Fruit fly (Drosophila melanogaster) whole organism, prepupa: ENCODE results near the gene CG5160.

ENCODE experiments used
- Blimp-1 ChIP-seq: fragments of 200-800 bp; sonication (Bioruptor generic); optimal IDR thresholded peaks from 3 replicates; lab custom pipeline; 2017; ENCODE audit warnings: missing biosample characterization, missing genetic modification characterization, mild to moderate bottlenecking, moderate library complexity, missing genetic modification reagents
- CG10631 ChIP-seq: fragments of 200-800 bp; sonication (Bioruptor generic); optimal IDR thresholded peaks from 2 replicates; lab custom pipeline; 2016; ENCODE audit warnings: missing biosample characterization, missing genetic modification characterization
- CG10669 ChIP-seq: fragments of 200-800 bp; sonication (Bioruptor generic); optimal IDR thresholded peaks from 3 replicates; lab custom pipeline; 2018; ENCODE audit warnings: missing biosample characterization, mild to moderate bottlenecking, missing genetic modification characterization, moderate library complexity
- CG11762 ChIP-seq: fragments of 200-800 bp; sonication (Bioruptor generic); optimal IDR thresholded peaks from 3 replicates; lab custom pipeline; 2016; ENCODE audit warnings: missing biosample characterization, missing genetic modification characterization; ENCODE audit not compliant: insufficient read depth
- CG11902 ChIP-seq: fragments of 200-800 bp; sonication (Bioruptor generic); optimal IDR thresholded peaks from 3 replicates; lab custom pipeline; 2016; ENCODE audit warnings: missing biosample characterization, missing genetic modification characterization
- CG1621 ChIP-seq: fragments of 200-800 bp; sonication (Bioruptor generic); optimal IDR thresholded peaks from 3 replicates; lab custom pipeline; 2018; ENCODE audit warnings: missing biosample characterization, mild to moderate bottlenecking, missing genetic modification characterization
- CG16779 ChIP-seq: fragments of 200-800 bp; sonication (Bioruptor generic); optimal IDR thresholded peaks from 3 replicates; lab custom pipeline; 2017; ENCODE audit warnings: missing biosample characterization, mild to moderate bottlenecking, missing genetic modification characterization
- CG32006 ChIP-seq: fragments of 200-800 bp; sonication (Bioruptor generic); optimal IDR thresholded peaks from 3 replicates; lab custom pipeline; 2017; ENCODE audit warnings: missing biosample characterization, mild to moderate bottlenecking, missing genetic modification characterization
- CG3919 ChIP-seq: fragments of 200-800 bp; sonication (Bioruptor generic); optimal IDR thresholded peaks from 3 replicates; lab custom pipeline; 2016; ENCODE audit warnings: missing biosample characterization, missing genetic modification characterization
- CG4318 ChIP-seq: fragments of 200-800 bp; sonication (Bioruptor generic); optimal IDR thresholded peaks from 3 replicates; lab custom pipeline; 2017; ENCODE audit warnings: missing biosample characterization, mild to moderate bottlenecking, missing genetic modification characterization
- CG6163 ChIP-seq: fragments of 200-800 bp; sonication (Bioruptor generic); IDR thresholded peaks from 3 replicates; pipeline ENCODE4 v1.3.6; 2022; ENCODE audit warnings: missing biosample characterization, missing genetic modification characterization
- CG6276 ChIP-seq: fragments of 200-800 bp; sonication (Bioruptor generic); optimal IDR thresholded peaks from 2 replicates; lab custom pipeline; 2017; ENCODE audit warnings: missing biosample characterization, mild to moderate bottlenecking, missing genetic modification characterization
- CG6792 ChIP-seq: fragments of 200-800 bp; sonication (Bioruptor generic); optimal IDR thresholded peaks from 3 replicates; lab custom pipeline; 2016; ENCODE audit warnings: missing biosample characterization, missing genetic modification characterization
- CG6808 ChIP-seq: fragments of 200-800 bp; sonication (Bioruptor generic); optimal IDR thresholded peaks from 3 replicates; lab custom pipeline; 2017; ENCODE audit warnings: missing biosample characterization, missing genetic modification characterization, mild to moderate bottlenecking, moderate library complexity, missing genetic modification reagents
- CG6854 ChIP-seq: fragments of 200-800 bp; sonication (Bioruptor generic); optimal IDR thresholded peaks from 2 replicates; lab custom pipeline; 2017; ENCODE audit warnings: missing biosample characterization, mild to moderate bottlenecking, missing genetic modification characterization
- CG7368 ChIP-seq: fragments of 200-800 bp; sonication (Bioruptor generic); optimal IDR thresholded peaks from 3 replicates; lab custom pipeline; 2016; ENCODE audit warnings: missing biosample characterization, missing genetic modification characterization
- CG8119 ChIP-seq: fragments of 200-800 bp; sonication (Bioruptor generic); IDR thresholded peaks from 3 replicates; pipeline ENCODE4 v1.3.6; 2022; ENCODE audit warnings: missing biosample characterization, missing genetic modification characterization
- CG8319 ChIP-seq: fragments of 200-800 bp; sonication (Bioruptor generic); optimal IDR thresholded peaks from 3 replicates; lab custom pipeline; 2016; ENCODE audit warnings: missing biosample characterization, missing genetic modification characterization
- CG8632 ChIP-seq: fragments of 200-800 bp; sonication (Bioruptor generic); optimal IDR thresholded peaks from 3 replicates; lab custom pipeline; 2016; ENCODE audit warnings: missing biosample characterization, missing genetic modification characterization
- Eip75B ChIP-seq: fragments of 200-800 bp; sonication (Bioruptor generic); optimal IDR thresholded peaks from 3 replicates; lab custom pipeline; 2016; ENCODE audit warnings: missing biosample characterization, missing genetic modification characterization
- Eip78C ChIP-seq: fragments of 200-800 bp; sonication (Bioruptor generic); peaks from one replicate; lab custom pipeline; 2016; ENCODE audit warnings: missing biosample characterization, missing genetic modification characterization
- Eip93F ChIP-seq: fragments of 200-800 bp; sonication (Bioruptor generic); optimal IDR thresholded peaks from 2 replicates; lab custom pipeline; 2016; ENCODE audit warnings: missing biosample characterization, mild to moderate bottlenecking, missing genetic modification characterization
- Ets21C ChIP-seq: fragments of 200-800 bp; sonication (Bioruptor generic); optimal IDR thresholded peaks from 3 replicates; lab custom pipeline; 2016; ENCODE audit warnings: missing biosample characterization, missing genetic modification characterization
- Ets96B ChIP-seq: fragments of 200-800 bp; optimal IDR thresholded peaks from 2 replicates; lab custom pipeline; 2019; ENCODE audit warnings: missing biosample characterization, mild to moderate bottlenecking, missing genetic modification characterization, moderate library complexity
- Gug ChIP-seq: fragments of 200-800 bp; sonication (Bioruptor generic); IDR thresholded peaks from 2 replicates; pipeline ENCODE4 v1.3.6; 2022; ENCODE audit warnings: missing biosample characterization, missing genetic modification characterization
- Hr38 ChIP-seq: sonication (Bioruptor generic); optimal IDR thresholded peaks from 2 replicates; lab custom pipeline; 2016; ENCODE audit warnings: missing biosample characterization, missing genetic modification characterization
- Hr39 ChIP-seq: fragments of 200-800 bp; sonication (Bioruptor generic); optimal IDR thresholded peaks from 2 replicates; lab custom pipeline; 2016; ENCODE audit warnings: missing biosample characterization, missing genetic modification characterization
- Hr4 ChIP-seq: fragments of 200-800 bp; sonication (Bioruptor generic); optimal IDR thresholded peaks from 3 replicates; lab custom pipeline; 2016; ENCODE audit warnings: missing biosample characterization, missing genetic modification characterization
- Lpt ChIP-seq: fragments of 200-800 bp; sonication (Bioruptor generic); optimal IDR thresholded peaks from 3 replicates; lab custom pipeline; 2016; ENCODE audit warnings: missing biosample characterization, missing genetic modification characterization
- Met ChIP-seq: fragments of 200-800 bp; sonication (Bioruptor generic); optimal IDR thresholded peaks from 3 replicates; lab custom pipeline; 2016; ENCODE audit warnings: missing biosample characterization, missing genetic modification characterization
- OdsH ChIP-seq: fragments of 200-800 bp; sonication (Bioruptor generic); optimal IDR thresholded peaks from 3 replicates; lab custom pipeline; 2016; ENCODE audit warnings: missing biosample characterization, missing genetic modification characterization
- Smox ChIP-seq: fragments of 200-800 bp; sonication (Bioruptor generic); optimal IDR thresholded peaks from 3 replicates; lab custom pipeline; 2016; ENCODE audit warnings: missing biosample characterization, missing genetic modification characterization
- Sox102F ChIP-seq: fragments of 200-800 bp; sonication (Bioruptor generic); optimal IDR thresholded peaks from 2 replicates; lab custom pipeline; 2016; ENCODE audit warnings: missing biosample characterization, mild to moderate bottlenecking, missing genetic modification characterization
- Sox15 ChIP-seq: fragments of 200-800 bp; sonication (Bioruptor generic); optimal IDR thresholded peaks from 3 replicates; lab custom pipeline; 2016; ENCODE audit warnings: missing biosample characterization, missing genetic modification characterization
- achi ChIP-seq: fragments of 200-800 bp; sonication (Bioruptor generic); optimal IDR thresholded peaks from 3 replicates; lab custom pipeline; 2016; ENCODE audit warnings: missing biosample characterization, missing genetic modification characterization
- acj6 ChIP-seq: fragments of 200-800 bp; sonication (Bioruptor generic); optimal IDR thresholded peaks from 3 replicates; lab custom pipeline; 2016; ENCODE audit warnings: missing biosample characterization, missing genetic modification characterization
- cyc ChIP-seq: fragments of 200-800 bp; sonication (Bioruptor generic); optimal IDR thresholded peaks from 3 replicates; lab custom pipeline; 2016; ENCODE audit warnings: missing biosample characterization, missing genetic modification characterization
- dac ChIP-seq: fragments of 200-800 bp; sonication (Bioruptor generic); optimal IDR thresholded peaks from 2 replicates; lab custom pipeline; 2017; ENCODE audit warnings: missing biosample characterization, mild to moderate bottlenecking, missing genetic modification characterization
- eg ChIP-seq: fragments of 200-800 bp; sonication (Bioruptor generic); IDR thresholded peaks from 3 replicates; pipeline ENCODE4 v1.3.6; 2022; ENCODE audit warnings: missing biosample characterization, missing genetic modification characterization
- esn ChIP-seq: fragments of 200-800 bp; sonication (Bioruptor generic); optimal IDR thresholded peaks from 2 replicates; lab custom pipeline; 2016; ENCODE audit warnings: missing biosample characterization, mild to moderate bottlenecking, missing genetic modification characterization, moderate library complexity
- fd59A ChIP-seq: fragments of 200-800 bp; sonication (Bioruptor generic); optimal IDR thresholded peaks from 2 replicates; lab custom pipeline; 2017; ENCODE audit warnings: missing biosample characterization, mild to moderate bottlenecking, missing genetic modification characterization, missing genetic modification reagents
- fd85E ChIP-seq: fragments of 200-800 bp; sonication (Bioruptor generic); optimal IDR thresholded peaks from 3 replicates; lab custom pipeline; 2016; ENCODE audit warnings: missing biosample characterization, missing genetic modification characterization
- fkh ChIP-seq: fragments of 200-800 bp; sonication (Bioruptor generic); optimal IDR thresholded peaks from 3 replicates; lab custom pipeline; 2017; ENCODE audit warnings: missing biosample characterization, mild to moderate bottlenecking, missing genetic modification characterization, moderate library complexity
- net ChIP-seq: fragments of 200-800 bp; sonication (Bioruptor generic); optimal IDR thresholded peaks from 3 replicates; lab custom pipeline; 2016; ENCODE audit warnings: missing biosample characterization, missing genetic modification characterization
- pdm3 ChIP-seq: fragments of 200-800 bp; sonication (Bioruptor generic); optimal IDR thresholded peaks from 3 replicates; lab custom pipeline; 2016; ENCODE audit warnings: missing biosample characterization, missing genetic modification characterization
- salr ChIP-seq, 2 experiments: fragments of 200-800 bp; sonication (Bioruptor generic); optimal IDR thresholded peaks; 3 replicates each; lab custom pipeline; 2016 to 2018; ENCODE audit warnings: missing biosample characterization in 2 of 2, missing genetic modification characterization in 2 of 2, mild to moderate bottlenecking in 1 of 2
- spab ChIP-seq: fragments of 200-800 bp; sonication (Bioruptor generic); optimal IDR thresholded peaks from 2 replicates; lab custom pipeline; 2017; ENCODE audit warnings: missing biosample characterization, mild to moderate bottlenecking, missing genetic modification characterization, missing genetic modification reagents
- svp ChIP-seq: fragments of 200-800 bp; sonication (Bioruptor generic); peaks from one replicate; lab custom pipeline; 2016; ENCODE audit warnings: missing biosample characterization, missing genetic modification characterization
- topi ChIP-seq: fragments of 200-800 bp; sonication (Bioruptor generic); optimal IDR thresholded peaks from 3 replicates; lab custom pipeline; 2016; ENCODE audit warnings: missing biosample characterization, missing genetic modification characterization

The CG5160 gene

DNA sequence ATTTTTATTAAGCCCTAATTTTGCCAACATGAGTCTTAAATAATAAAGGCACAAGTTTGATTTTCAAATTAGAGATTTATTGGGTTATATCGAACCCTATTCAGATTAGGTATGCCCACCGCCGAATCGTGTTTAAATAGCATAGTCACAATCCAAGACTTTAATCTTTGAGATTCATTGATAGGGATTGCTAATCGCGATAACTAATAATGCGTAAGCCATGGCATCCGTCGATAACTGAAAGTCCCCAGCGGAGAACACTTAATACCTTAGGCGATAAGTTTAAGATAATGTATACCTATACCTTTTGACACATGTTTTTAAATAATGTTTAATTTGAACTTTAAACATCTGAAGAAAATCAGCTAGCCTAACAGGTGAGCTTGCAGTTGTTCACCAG lies 36.9 kb upstream of the CG5160 start:
- no peak for TF ChIP-seq CG8319 (GFP tag; lab: Kevin White, UChicago)
- no peak for TF ChIP-seq esn (GFP tag; lab: Kevin White, UChicago)
- no peak for TF ChIP-seq CG6163 (GFP tag; lab: Robert Waterston, UW)

DNA sequence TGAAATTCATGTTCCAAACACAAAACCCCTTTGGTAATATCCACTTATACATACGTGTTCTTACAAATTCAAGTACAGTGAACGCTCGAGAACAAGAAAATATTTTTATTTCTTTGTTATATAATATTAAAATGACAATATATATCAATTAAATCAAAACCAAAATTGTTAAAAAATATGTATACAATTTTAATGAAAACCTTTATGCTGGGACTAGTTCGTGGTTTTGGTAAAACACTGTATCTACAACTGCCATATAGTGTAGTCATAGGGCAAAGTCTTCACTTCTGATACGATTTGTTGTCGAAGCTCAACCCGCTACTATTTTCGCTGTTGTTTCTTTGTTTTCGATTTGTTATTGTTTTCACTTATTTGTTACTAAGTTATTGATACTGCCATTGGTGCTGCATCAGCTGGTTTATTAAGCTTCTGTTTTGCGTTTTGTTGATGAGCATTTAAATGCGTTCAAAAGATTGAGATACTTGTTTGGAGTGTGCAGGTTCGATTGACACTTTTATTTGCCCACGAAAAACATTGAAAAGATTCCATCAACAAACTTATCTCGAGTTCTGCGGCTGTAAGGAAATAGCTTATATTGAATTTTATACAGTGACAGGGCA lies 36.3 kb upstream of the CG5160 start:
- no peak for TF ChIP-seq dac (GFP tag; lab: Kevin White, UChicago)
- TF ChIP-seq spab (GFP tag; lab: Kevin White, UChicago), result peak; percentile 5
- no peak for TF ChIP-seq CG8319 (GFP tag; lab: Kevin White, UChicago)
- TF ChIP-seq CG1621 (tag; lab: Kevin White, UChicago), result no peak
- TF ChIP-seq Ets96B (tag; lab: Kevin White, UChicago), result peak; percentile 35
- TF ChIP-seq CG4318, result no peak
- TF ChIP-seq CG32006 (GFP tag; lab: Kevin White, UChicago), result peak; percentile 23
- TF ChIP-seq esn (GFP tag; lab: Kevin White, UChicago), result peak; percentile 57
- TF ChIP-seq CG16779 (tag; lab: Kevin White, UChicago), result peak; percentile 54
- TF ChIP-seq Hr38 (GFP tag; lab: Kevin White, UChicago), result no peak
- TF ChIP-seq cyc (GFP tag; lab: Kevin White, UChicago), result peak; percentile 20
- TF ChIP-seq topi (GFP tag; lab: Kevin White, UChicago), result peak; percentile 18
- no peak for TF ChIP-seq acj6 (GFP tag; lab: Kevin White, UChicago)
- peak; percentile 21 for TF ChIP-seq CG10631 (GFP tag; lab: Kevin White, UChicago)
- no peak for TF ChIP-seq Eip75B
- TF ChIP-seq Hr39 (GFP tag; lab: Kevin White, UChicago), result no peak
- TF ChIP-seq eg (GFP tag; lab: Robert Waterston, UW), result peak; percentile 60; the same call in 2 of the 3 replicates
- TF ChIP-seq Eip93F (GFP tag; lab: Kevin White, UChicago), result no peak
- TF ChIP-seq Met (GFP tag; lab: Kevin White, UChicago), result peak; percentile 30
- no peak for TF ChIP-seq Lpt
- TF ChIP-seq CG6276 (GFP tag; lab: Kevin White, UChicago), result peak; percentile 58
- TF ChIP-seq CG11902 (GFP tag; lab: Kevin White, UChicago), result no peak
- TF ChIP-seq Sox102F (GFP tag; lab: Kevin White, UChicago), result peak; percentile 23
- TF ChIP-seq CG6792, result peak; percentile 36
- peak; percentile 11 for TF ChIP-seq CG10669 (GFP tag; lab: Kevin White, UChicago)
- peak; percentile 6 for TF ChIP-seq CG7368 (GFP tag; lab: Kevin White, UChicago)
- no peak for TF ChIP-seq Smox
- no peak for TF ChIP-seq fd85E (GFP tag; lab: Kevin White, UChicago)
- TF ChIP-seq Gug (GFP tag; lab: Robert Waterston, UW), result peak; percentile 24; the same call in 1 of the 2 replicates
- peak; percentile 36 for TF ChIP-seq CG6854
- peak; percentile 14 for TF ChIP-seq CG11762 (GFP tag; lab: Kevin White, UChicago)
- TF ChIP-seq Ets21C (GFP tag; lab: Kevin White, UChicago), result no peak
- TF ChIP-seq pdm3 (GFP tag; lab: Kevin White, UChicago), result no peak
- TF ChIP-seq fkh (GFP tag; lab: Kevin White, UChicago), result no peak
- peak; percentile 28 for TF ChIP-seq achi
- TF ChIP-seq CG8632 (GFP tag; lab: Kevin White, UChicago), result no peak
- TF ChIP-seq Blimp-1, result no peak
- TF ChIP-seq net (GFP tag; lab: Kevin White, UChicago), result peak; percentile 43
- no peak for TF ChIP-seq CG3919 (GFP tag; lab: Kevin White, UChicago)
- TF ChIP-seq fd59A (GFP tag; lab: Kevin White, UChicago), result no peak
- TF ChIP-seq CG6808 (GFP tag; lab: Kevin White, UChicago), result peak; percentile 40
- TF ChIP-seq Hr4 (GFP tag; lab: Kevin White, UChicago), result peak; percentile 14
- TF ChIP-seq salr (GFP tag; optimal IDR thresholded peaks at IDR 0.05; lab: Kevin White, UChicago), result no peak
- TF ChIP-seq Eip78C (GFP tag; lab: Kevin White, UChicago), result peak; percentile 77
- peak; percentile 35 for TF ChIP-seq OdsH (GFP tag; lab: Kevin White, UChicago)
- TF ChIP-seq svp (GFP tag; lab: Kevin White, UChicago), result peak; percentile 76
- peak; percentile 67 for TF ChIP-seq CG8119
- TF ChIP-seq CG6163 (GFP tag; lab: Robert Waterston, UW), result no peak
- TF ChIP-seq Sox15 (GFP tag; lab: Kevin White, UChicago), result no peak
